Fruit fly (Drosophila melanogaster) whole organism, pupa: Measurements from ENCODE around the gene CG13085.

Experiments
- CG15710 ChIP-seq: fragments of 200-800 bp; sonication (Bioruptor generic); optimal IDR thresholded peaks from 2 replicates; lab custom pipeline; 2018; ENCODE audit warnings: missing biosample characterization, mild to moderate bottlenecking, missing genetic modification characterization, moderate library complexity
- CG32121 ChIP-seq: fragments of 200-800 bp; sonication (Bioruptor generic); IDR thresholded peaks from 2 replicates; pipeline ENCODE4 v1.3.6; 2022; ENCODE audit warnings: missing biosample characterization, missing genetic modification characterization
- CG8301 ChIP-seq: fragments of 200-800 bp; sonication (Bioruptor generic); optimal IDR thresholded peaks from 2 replicates; lab custom pipeline; 2018; ENCODE audit warnings: missing biosample characterization, mild to moderate bottlenecking, missing genetic modification characterization
- CG9948 ChIP-seq: fragments of 200-800 bp; sonication (Bioruptor generic); optimal IDR thresholded peaks from 2 replicates; lab custom pipeline; 2018; ENCODE audit warnings: missing biosample characterization, mild to moderate bottlenecking, missing genetic modification characterization, moderate library complexity
- Snoo ChIP-seq: fragments of 200-800 bp; sonication (Bioruptor generic); optimal IDR thresholded peaks from 3 replicates; lab custom pipeline; 2017; ENCODE audit warnings: missing biosample characterization, mild to moderate bottlenecking, missing genetic modification characterization, inconsistent platforms

dm6 chr2L:19401914-19402313 lies 21.9 kb upstream of the CG13085 start:
- TF ChIP-seq CG9948 (tag; lab: Kevin White, UChicago) (no peak), CG32121 (GFP tag; lab: Robert Waterston, UW) (no peak), CG15710 (no peak), Snoo (no peak), CG8301 (no peak)
